Worm (Caenorhabditis elegans) whole organism, L1 larva: Measurements from ENCODE around the gene M60.4.

ENCODE experiments used
- C04F5.9 ChIP-seq: sonication (generic microtip); optimal IDR thresholded peaks from 2 replicates; lab custom pipeline; 2016; ENCODE audit warnings: missing genetic modification characterization, missing compliant biosample characterization
- C34B4.2 ChIP-seq: sonication (generic microtip); optimal IDR thresholded peaks from 2 replicates; lab custom pipeline; 2017; ENCODE audit warnings: mild to moderate bottlenecking, missing genetic modification characterization, missing compliant biosample characterization
- Y116A8C.19 ChIP-seq: sonication (generic microtip); optimal IDR thresholded peaks from 2 replicates; lab custom pipeline; 2016; ENCODE audit warnings: missing compliant biosample characterization, missing genetic modification characterization, borderline replicate concordance
- aha-1 ChIP-seq: fragments of 150-350 bp; optimal IDR thresholded peaks from 2 replicates; lab custom pipeline; 2014; ENCODE audit warnings: missing biosample characterization, missing genetic modification characterization
- aly-2 ChIP-seq: fragments of 150-350 bp; optimal IDR thresholded peaks from 2 replicates; lab custom pipeline; 2014; ENCODE audit warnings: missing biosample characterization, missing genetic modification characterization
- ama-1 ChIP-seq: fragments of 150-350 bp; optimal IDR thresholded peaks from 2 replicates; lab custom pipeline; 2014
- blmp-1 ChIP-seq: fragments of 150-350 bp; optimal IDR thresholded peaks from 2 replicates; lab custom pipeline; 2014; ENCODE audit warnings: missing biosample characterization, missing genetic modification characterization
- ceh-63 ChIP-seq: fragments of 200-800 bp; sonication (Bioruptor generic); optimal IDR thresholded peaks from 2 replicates; lab custom pipeline; 2018; ENCODE audit warnings: mild to moderate bottlenecking, missing genetic modification characterization, missing compliant biosample characterization
- ceh-90 ChIP-seq: sonication (generic microtip); optimal IDR thresholded peaks from 2 replicates; lab custom pipeline; 2016; ENCODE audit warnings: missing genetic modification characterization, missing compliant biosample characterization
- dsc-1 ChIP-seq: sonication (generic microtip); optimal IDR thresholded peaks from 2 replicates; lab custom pipeline; 2016; ENCODE audit warnings: mild to moderate bottlenecking, missing genetic modification characterization, missing compliant biosample characterization
- efl-1 ChIP-seq, 4 experiments: fragments of 150-350 bp; optimal IDR thresholded peaks in 3 of 4; peaks in 1 of 4; 1 replicate in 1 of 4; 2 replicates in 3 of 4; lab custom pipeline; 2014; ENCODE audit warnings: missing biosample characterization in 2 of 4, missing genetic modification characterization in 2 of 4, missing genetic modification reagents in 2 of 4
- egl-13 ChIP-seq: sonication (generic microtip); optimal IDR thresholded peaks from 2 replicates; lab custom pipeline; 2016; ENCODE audit warnings: missing genotype, missing genetic modification reagents, missing genetic modification characterization, missing compliant biosample characterization
- egl-27 ChIP-seq, 2 experiments: fragments of 150-350 bp in 1 of 2; sonication (generic microtip); optimal IDR thresholded peaks; 3 replicates each; lab custom pipeline; 2017 to 2018; ENCODE audit warnings: missing biosample characterization in 2 of 2, missing genetic modification characterization in 2 of 2, missing genetic modification reagents in 2 of 2
- ets-5 ChIP-seq: fragments of 200-800 bp; sonication (Bioruptor generic); IDR thresholded peaks from 2 replicates; pipeline ENCODE4 v1.3.6; 2022; ENCODE audit warnings: missing genetic modification characterization, missing compliant biosample characterization
- fkh-4 ChIP-seq: sonication (generic microtip); optimal IDR thresholded peaks from 2 replicates; lab custom pipeline; 2016; ENCODE audit warnings: missing compliant biosample characterization, missing genetic modification characterization, borderline replicate concordance
- grh-1 ChIP-seq: fragments of 200-800 bp; sonication (Bioruptor generic); IDR thresholded peaks from 2 replicates; pipeline ENCODE4 v1.3.6; 2022; ENCODE audit warnings: missing genetic modification reagents, missing genetic modification characterization, missing compliant biosample characterization
- hlh-17 ChIP-seq: fragments of 200-800 bp; sonication (Bioruptor generic); optimal IDR thresholded peaks from 2 replicates; lab custom pipeline; 2018; ENCODE audit warnings: missing genetic modification characterization, mild to moderate bottlenecking, missing compliant biosample characterization, moderate library complexity, borderline replicate concordance
- hpl-2 ChIP-seq: fragments of 150-350 bp; optimal IDR thresholded peaks from 2 replicates; lab custom pipeline; 2014; ENCODE audit warnings: missing biosample characterization, missing genetic modification reagents, missing genetic modification characterization
- isw-1 ChIP-seq: fragments of 200-800 bp; sonication (Bioruptor generic); IDR thresholded peaks from 2 replicates; pipeline ENCODE4 v1.3.6; 2022; ENCODE audit warnings: missing genetic modification characterization, missing compliant biosample characterization
- lin-13 ChIP-seq: fragments of 150-350 bp; optimal IDR thresholded peaks from 2 replicates; lab custom pipeline; 2014; ENCODE audit warnings: missing biosample characterization, missing genetic modification reagents, missing genetic modification characterization
- lin-15B ChIP-seq: fragments of 150-350 bp; sonication (generic microtip); optimal IDR thresholded peaks from 3 replicates; lab custom pipeline; 2014; ENCODE audit warnings: missing biosample characterization, missing genetic modification characterization
- lin-35 ChIP-seq, 2 experiments: fragments of 150-350 bp; optimal IDR thresholded peaks; 2 replicates each; lab custom pipeline; 2014; ENCODE audit warnings: missing biosample characterization in 2 of 2, missing genetic modification characterization in 2 of 2, missing genetic modification reagents in 2 of 2
- lsy-2 ChIP-seq, 2 experiments: fragments of 150-350 bp; optimal IDR thresholded peaks; 2 replicates each; lab custom pipeline; 2014; ENCODE audit warnings: missing biosample characterization in 2 of 2, missing genetic modification characterization in 2 of 2
- mdl-1 ChIP-seq, 2 experiments: fragments of 150-350 bp; optimal IDR thresholded peaks; 2 replicates each; lab custom pipeline; 2014 to 2017; ENCODE audit warnings: missing biosample characterization in 2 of 2, missing genetic modification characterization in 2 of 2, inconsistent platforms in 1 of 2
- mef-2 ChIP-seq: fragments of 150-350 bp; optimal IDR thresholded peaks from 2 replicates; lab custom pipeline; 2014; ENCODE audit warnings: missing biosample characterization, missing genetic modification characterization
- nhr-12 ChIP-seq: sonication (generic microtip); optimal IDR thresholded peaks from 2 replicates; lab custom pipeline; 2017; ENCODE audit warnings: missing biosample characterization, missing genetic modification characterization
- nhr-71 ChIP-seq: sonication (generic microtip); optimal IDR thresholded peaks from 2 replicates; lab custom pipeline; 2016; ENCODE audit warnings: mild to moderate bottlenecking, missing genetic modification characterization, moderate library complexity, missing compliant biosample characterization
- nhr-76 ChIP-seq: sonication (generic microtip); optimal IDR thresholded peaks from 2 replicates; lab custom pipeline; 2017; ENCODE audit warnings: missing biosample characterization, missing genetic modification characterization
- nhr-77 ChIP-seq: fragments of 150-350 bp; optimal IDR thresholded peaks from 2 replicates; lab custom pipeline; 2014; ENCODE audit warnings: missing biosample characterization, missing genetic modification characterization
- nhr-84 ChIP-seq: sonication (generic microtip); optimal IDR thresholded peaks from 2 replicates; lab custom pipeline; 2017; ENCODE audit warnings: missing biosample characterization, missing genetic modification characterization
- pag-3 ChIP-seq: sonication (generic microtip); optimal IDR thresholded peaks from 2 replicates; lab custom pipeline; 2017; ENCODE audit warnings: missing genetic modification characterization, mild to moderate bottlenecking, missing compliant biosample characterization, antibody characterized with exemption, borderline replicate concordance; ENCODE audit not compliant: insufficient read depth
- pax-3 ChIP-seq: fragments of 200-800 bp; sonication (Bioruptor generic); optimal IDR thresholded peaks from 2 replicates; lab custom pipeline; 2018; ENCODE audit warnings: mild to moderate bottlenecking, missing genetic modification characterization, moderate library complexity, missing compliant biosample characterization
- pqm-1 ChIP-seq: sonication (generic microtip); optimal IDR thresholded peaks from 3 replicates; lab custom pipeline; 2017; ENCODE audit warnings: missing biosample characterization, missing genetic modification characterization
- skn-1 ChIP-seq: fragments of 150-350 bp; optimal IDR thresholded peaks from 2 replicates; lab custom pipeline; 2014; ENCODE audit warnings: missing biosample characterization, missing genetic modification characterization
- snu-23 ChIP-seq: sonication (generic microtip); optimal IDR thresholded peaks from 2 replicates; lab custom pipeline; 2016; ENCODE audit warnings: missing genetic modification characterization, missing compliant biosample characterization
- sptf-1 ChIP-seq: fragments of 150-350 bp; optimal IDR thresholded peaks from 2 replicates; lab custom pipeline; 2014; ENCODE audit warnings: missing biosample characterization, missing genetic modification characterization
- tbx-2 ChIP-seq: sonication (generic microtip); optimal IDR thresholded peaks from 2 replicates; lab custom pipeline; 2016; ENCODE audit warnings: missing genetic modification characterization, missing compliant biosample characterization
- tlp-1 ChIP-seq: fragments of 150-350 bp; optimal IDR thresholded peaks from 2 replicates; lab custom pipeline; 2014; ENCODE audit warnings: missing biosample characterization, missing genetic modification characterization
- unc-130 ChIP-seq: fragments of 150-350 bp; optimal IDR thresholded peaks from 2 replicates; lab custom pipeline; 2017; ENCODE audit warnings: missing biosample characterization, missing genetic modification characterization, inconsistent platforms
- unc-86 ChIP-seq: sonication (generic microtip); optimal IDR thresholded peaks from 2 replicates; lab custom pipeline; 2016; ENCODE audit warnings: missing genetic modification characterization, missing compliant biosample characterization
- vab-15 ChIP-seq: sonication (generic microtip); optimal IDR thresholded peaks from 2 replicates; lab custom pipeline; 2017; ENCODE audit warnings: missing genotype, mild to moderate bottlenecking, missing genetic modification characterization, missing compliant biosample characterization
- xbp-1 ChIP-seq: sonication (generic microtip); optimal IDR thresholded peaks from 2 replicates; lab custom pipeline; 2016; ENCODE audit warnings: missing genetic modification characterization, missing compliant biosample characterization
- zip-4 ChIP-seq: fragments of 200-800 bp; sonication (Bioruptor generic); optimal IDR thresholded peaks from 2 replicates; lab custom pipeline; 2018; ENCODE audit warnings: mild to moderate bottlenecking, missing genetic modification characterization, moderate library complexity, missing compliant biosample characterization
- ztf-4 ChIP-seq: fragments of 150-350 bp; optimal IDR thresholded peaks from 2 replicates; lab custom pipeline; 2014; ENCODE audit warnings: missing biosample characterization, missing genetic modification characterization

Gene M60.4

ce11 chrX:8252293-8252692 is 16.2 kb upstream of the M60.4 start, which contains the start of gene M60.6 (continued):
- no peak for TF ChIP-seq aha-1
- no peak for TF ChIP-seq ama-1 (lab: Kevin White, UChicago)
- no peak for TF ChIP-seq ceh-90 (tag; lab: Kevin White, UChicago)
- no peak for TF ChIP-seq pax-3 (tag; lab: Kevin White, UChicago)
- TF ChIP-seq unc-130 (tag; lab: Kevin White, UChicago) = no peak
- no peak for TF ChIP-seq mef-2 (tag; lab: Kevin White, UChicago)
- no peak for TF ChIP-seq Y116A8C.19 (tag; lab: Kevin White, UChicago)
- TF ChIP-seq lin-15B (tag; lab: Kevin White, UChicago) = no peak
- TF ChIP-seq egl-27 (tag; optimal IDR thresholded peaks at IDR 0.05; lab: Kevin White, UChicago) = no peak
- TF ChIP-seq hpl-2 (GFP tag; lab: Kevin White, UChicago) = no peak
- peak in 1 of 2 experiments; percentile 30 for TF ChIP-seq mdl-1 (tag; optimal IDR thresholded peaks at IDR 0.05; lab: Kevin White, UChicago)
- no peak for TF ChIP-seq C04F5.9 (tag; lab: Kevin White, UChicago)
- TF ChIP-seq nhr-84 (tag; lab: Kevin White, UChicago) = no peak
- TF ChIP-seq snu-23 (GFP tag; lab: Kevin White, UChicago) = peak; percentile 61
- peak; percentile 4 to 5 for TF ChIP-seq lin-35 (GFP tag; optimal IDR thresholded peaks at IDR 0.05; lab: Kevin White, UChicago)
- no peak for TF ChIP-seq nhr-12 (tag; lab: Kevin White, UChicago)
- no peak for TF ChIP-seq vab-15 (tag; lab: Kevin White, UChicago)
- no peak for TF ChIP-seq hlh-17
- TF ChIP-seq tbx-2 (tag; lab: Kevin White, UChicago) = peak; percentile 15
- TF ChIP-seq tlp-1 (tag; lab: Kevin White, UChicago) = no peak
- TF ChIP-seq pag-3 (tag; lab: Kevin White, UChicago) = no peak
- TF ChIP-seq pqm-1 = no peak
- TF ChIP-seq aly-2 = no peak
- TF ChIP-seq efl-1 (optimal IDR thresholded peaks at IDR 0.05; lab: Kevin White, UChicago) = peak; percentile 16 to 32
- TF ChIP-seq efl-1 (GFP tag; optimal IDR thresholded peaks at IDR 0.05 in 1 of 2; lab: Kevin White, UChicago) = no peak
- peak; percentile 52 for TF ChIP-seq nhr-71
- TF ChIP-seq xbp-1 = peak; percentile 28
- TF ChIP-seq isw-1 (GFP tag; lab: Robert Waterston, UW) = peak; percentile 21; the same call in 1 of the 2 replicates
- TF ChIP-seq sptf-1 (tag; lab: Kevin White, UChicago) = no peak
- peak; percentile 32 for TF ChIP-seq egl-13 (tag; lab: Kevin White, UChicago)
- no peak for TF ChIP-seq lin-13 (GFP tag; lab: Kevin White, UChicago)
- TF ChIP-seq ceh-63 (GFP tag; lab: Kevin White, UChicago) = no peak
- TF ChIP-seq skn-1 (tag; lab: Kevin White, UChicago) = peak; percentile 7
- 0 out of 2 replicates have a peak, but pooled peaks have one; percentile 22 for TF ChIP-seq grh-1 (GFP tag; lab: Robert Waterston, UW)
- TF ChIP-seq unc-86 = no peak
- no peak for TF ChIP-seq C34B4.2 (tag; lab: Kevin White, UChicago)
- no peak for TF ChIP-seq zip-4 (GFP tag; lab: Kevin White, UChicago)
- no peak for TF ChIP-seq fkh-4
- no peak for TF ChIP-seq nhr-76 (tag; lab: Kevin White, UChicago)
- TF ChIP-seq nhr-77 (tag; lab: Kevin White, UChicago) = no peak
- no peak for TF ChIP-seq dsc-1 (tag; lab: Kevin White, UChicago)

ce11 chrX:8247088-8247487 is 11.0 kb upstream of the M60.4 start:
- TF ChIP-seq nhr-71 (no peak), ets-5 (no peak), ztf-4 (no peak), unc-130 (tag; lab: Kevin White, UChicago) (no peak), blmp-1 (no peak), dsc-1 (tag; lab: Kevin White, UChicago) (no peak), lsy-2 (tag; optimal IDR thresholded peaks at IDR 0.05; lab: Kevin White, UChicago) (no peak)
